Fruit fly (Drosophila melanogaster): Measurements from ENCODE around the gene Nnf1b.

The Nnf1b gene

DNA sequence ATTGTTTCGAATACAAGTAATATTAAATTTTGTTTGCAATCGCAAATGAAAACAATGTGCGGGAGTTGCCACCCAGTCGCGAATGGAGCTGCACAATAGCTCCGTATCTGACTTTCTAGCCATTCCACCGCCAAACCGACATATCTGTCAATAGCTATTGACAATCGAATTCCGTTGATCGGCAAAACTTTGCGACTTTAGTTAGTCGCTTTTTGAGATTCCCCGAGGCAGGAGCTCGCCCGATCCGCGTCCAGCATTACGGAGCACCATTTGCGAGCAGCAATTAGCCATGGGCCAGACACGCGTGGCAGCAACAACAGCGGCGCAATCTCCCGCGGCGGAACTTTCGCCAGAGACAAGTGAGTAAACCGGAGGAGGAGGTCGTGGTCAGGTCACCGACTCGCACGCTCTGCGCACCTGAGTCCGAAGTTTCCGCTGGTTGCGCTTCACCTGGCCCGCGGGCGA, 42.3 kb downstream of the Nnf1b start, which contains the start of the genes CG4291 and kraken (continued):
- TF ChIP-seq CG9727 (GFP tag; optimal IDR thresholded peaks at IDR 0.05): no peak
- TF ChIP-seq tio (GFP tag; optimal IDR thresholded peaks at IDR 0.05): no peak
- TF ChIP-seq shn (GFP tag; optimal IDR thresholded peaks at IDR 0.05): peak; percentile 59
- peak; percentile 43 for TF ChIP-seq CG8944 (GFP tag; optimal IDR thresholded peaks at IDR 0.05)
- no peak for TF ChIP-seq usp (GFP tag; optimal IDR thresholded peaks at IDR 0.05)
- TF ChIP-seq CG6813 (GFP tag; optimal IDR thresholded peaks at IDR 0.05): no peak
- TF ChIP-seq CTCF (GFP tag; optimal IDR thresholded peaks at IDR 0.05): peak; percentile 29
- no peak for TF ChIP-seq Hand (GFP tag; optimal IDR thresholded peaks at IDR 0.05)
- peak; percentile 47 for TF ChIP-seq CG15696 (tag; optimal IDR thresholded peaks at IDR 0.05)
- peak; percentile 48 for TF ChIP-seq PHDP (tag; optimal IDR thresholded peaks at IDR 0.05)
- peak; percentile 30 for TF ChIP-seq CG11723 (GFP tag; optimal IDR thresholded peaks at IDR 0.05)
- TF ChIP-seq Dfd (GFP tag; optimal IDR thresholded peaks at IDR 0.05): no peak
- TF ChIP-seq CG2678 (tag; optimal IDR thresholded peaks at IDR 0.05): peak; percentile 59
- TF ChIP-seq CkIIα-i1 (GFP tag; IDR thresholded peaks at IDR 0.05): no peak
- TF ChIP-seq CG12391 (tag; optimal IDR thresholded peaks at IDR 0.05): peak; percentile 46
- peak; percentile 41 for TF ChIP-seq CG17385 (GFP tag; optimal IDR thresholded peaks at IDR 0.05)
- TF ChIP-seq jing (GFP tag; optimal IDR thresholded peaks at IDR 0.05): no peak
- TF ChIP-seq ind (GFP tag; optimal IDR thresholded peaks at IDR 0.05): peak; percentile 70
- TF ChIP-seq wek (GFP tag; optimal IDR thresholded peaks at IDR 0.05): no peak
- no peak for TF ChIP-seq CG17568 (GFP tag; optimal IDR thresholded peaks at IDR 0.05)
- peak; percentile 30 for TF ChIP-seq CG10209 (GFP tag; optimal IDR thresholded peaks at IDR 0.05)
- TF ChIP-seq CG18262 (tag; optimal IDR thresholded peaks at IDR 0.05): peak; percentile 32
- no peak for TF ChIP-seq Lpt (GFP tag; optimal IDR thresholded peaks at IDR 0.05)
- peak; percentile 88 for TF ChIP-seq CG15514 (GFP tag; optimal IDR thresholded peaks at IDR 0.05)
- TF ChIP-seq tap (tag; optimal IDR thresholded peaks at IDR 0.05): peak; percentile 51
- TF ChIP-seq stc (GFP tag; IDR thresholded peaks at IDR 0.05): no peak
- TF ChIP-seq CG17612 (GFP tag; IDR thresholded peaks at IDR 0.05): peak; percentile 31; the same call in 1 of the 2 replicates
- TF ChIP-seq CG6175 (GFP tag; IDR thresholded peaks at IDR 0.05): peak; percentile 31; the same call in 1 of the 3 replicates
- TF ChIP-seq CG1602 (GFP tag; optimal IDR thresholded peaks at IDR 0.05): peak; percentile 29
- peak; percentile 78 for TF ChIP-seq CG11247 (GFP tag; IDR thresholded peaks at IDR 0.05)
- no peak for TF ChIP-seq CG12104 (GFP tag; optimal IDR thresholded peaks at IDR 0.05)
- TF ChIP-seq bbx (GFP tag; IDR thresholded peaks at IDR 0.05; ENCODE audit: partially characterized antibody): peak; percentile 65
- peak; percentile 33 for TF ChIP-seq Dp (GFP tag; optimal IDR thresholded peaks at IDR 0.05)
- peak; percentile 27 for TF ChIP-seq CG18011 (GFP tag; optimal IDR thresholded peaks at IDR 0.05)
- TF ChIP-seq hth (optimal IDR thresholded peaks at IDR 0.05): no peak
- TF ChIP-seq ssp (GFP tag; IDR thresholded peaks at IDR 0.05): peak; percentile 31; the same call in 1 of the 2 replicates
- TF ChIP-seq CG1603 (tag; optimal IDR thresholded peaks at IDR 0.05): peak; percentile 81
- TF ChIP-seq Dref (GFP tag; IDR thresholded peaks at IDR 0.05): peak; percentile 73
- no peak for TF ChIP-seq bigmax (GFP tag; optimal IDR thresholded peaks at IDR 0.05)
- TF ChIP-seq CG7271 (tag; optimal IDR thresholded peaks at IDR 0.05): peak; percentile 10
- TF ChIP-seq ham (GFP tag; IDR thresholded peaks at IDR 0.05): no peak
- peak; percentile 14 for TF ChIP-seq ash1 (GFP tag; optimal IDR thresholded peaks at IDR 0.05)
- peak; percentile 63 for TF ChIP-seq gsb-n (tag; optimal IDR thresholded peaks at IDR 0.05)
- TF ChIP-seq CG10565 (GFP tag; optimal IDR thresholded peaks at IDR 0.05): no peak
- TF ChIP-seq Ets97D (GFP tag; optimal IDR thresholded peaks at IDR 0.05): peak; percentile 7
- TF ChIP-seq CG14667 (GFP tag; IDR thresholded peaks at IDR 0.05): peak; percentile 26; the same call in 1 of the 2 replicates
- TF ChIP-seq wor (GFP tag; IDR thresholded peaks at IDR 0.05): no peak
- TF ChIP-seq inv (GFP tag; IDR thresholded peaks at IDR 0.05; ENCODE audit: partially characterized antibody): no peak
- no peak for TF ChIP-seq jumu (GFP tag; optimal IDR thresholded peaks at IDR 0.05)
- peak; percentile 60; the same call in 2 of the 3 replicates for TF ChIP-seq dysf (GFP tag; IDR thresholded peaks at IDR 0.05)
- 0 out of 2 replicates have a peak, but pooled peaks have one; percentile 18 for TF ChIP-seq al (GFP tag; IDR thresholded peaks at IDR 0.05)

Data from whole organism, embryonic.